Fruit fly (Drosophila melanogaster) whole organism, embryonic: ENCODE results near the gene CNPYb.

Experiments
- Awh ChIP-seq: fragments of 200-800 bp; sonication (Bioruptor generic); IDR thresholded peaks from 2 replicates; pipeline ENCODE4, ENCODE4 v1.3.6; 2022; ENCODE audit warnings: missing biosample characterization, missing genetic modification characterization
- CG10267 ChIP-seq: fragments of 200-800 bp; sonication (Bioruptor generic); optimal IDR thresholded peaks from 2 replicates; lab custom pipeline; 2018; ENCODE audit warnings: missing biosample characterization, mild to moderate bottlenecking, missing genetic modification characterization, moderate library complexity
- CG10321 ChIP-seq: fragments of 200-800 bp; sonication (Bioruptor generic); IDR thresholded peaks from 2 replicates; pipeline ENCODE4 v1.3.6; 2022; ENCODE audit warnings: missing biosample characterization, missing genetic modification characterization
- CG10431 ChIP-seq: fragments of 200-800 bp; sonication (Bioruptor generic); optimal IDR thresholded peaks from 3 replicates; lab custom pipeline; 2018; ENCODE audit warnings: missing biosample characterization, mild to moderate bottlenecking, missing genetic modification characterization
- CG12155 ChIP-seq: fragments of 200-800 bp; sonication (Bioruptor generic); optimal IDR thresholded peaks from 3 replicates; lab custom pipeline; 2016; ENCODE audit warnings: missing biosample characterization, missing genetic modification characterization
- CG14014 ChIP-seq: fragments of 200-800 bp; sonication (Bioruptor generic); IDR thresholded peaks from 2 replicates; pipeline ENCODE4 v1.3.6; 2022; ENCODE audit warnings: missing biosample characterization, missing genetic modification characterization
- CG14441 ChIP-seq: fragments of 200-800 bp; sonication (Bioruptor generic); IDR thresholded peaks from 2 replicates; pipeline ENCODE4 v1.3.6; 2022; ENCODE audit warnings: missing biosample characterization, missing genetic modification characterization
- CG15011 ChIP-seq: fragments of 200-800 bp; sonication (Bioruptor generic); optimal IDR thresholded peaks from 3 replicates; lab custom pipeline; 2018; ENCODE audit warnings: missing biosample characterization, mild to moderate bottlenecking, missing genetic modification characterization
- CG18011 ChIP-seq: fragments of 200-800 bp; sonication (Bioruptor generic); optimal IDR thresholded peaks from 2 replicates; lab custom pipeline; 2017; ENCODE audit warnings: missing biosample characterization, missing genetic modification characterization, mild to moderate bottlenecking, moderate library complexity, missing genotype
- CG18262 ChIP-seq: fragments of 200-800 bp; optimal IDR thresholded peaks from 3 replicates; lab custom pipeline; 2019; ENCODE audit warnings: missing biosample characterization, mild to moderate bottlenecking, missing genetic modification characterization, moderate library complexity
- CG18476 ChIP-seq: fragments of 200-800 bp; sonication (Bioruptor generic); optimal IDR thresholded peaks from 2 replicates; lab custom pipeline; 2016; ENCODE audit warnings: missing biosample characterization, mild to moderate bottlenecking, missing genetic modification characterization
- CG18619 ChIP-seq: fragments of 200-800 bp; sonication (Bioruptor generic); optimal IDR thresholded peaks from 3 replicates; lab custom pipeline; 2017; ENCODE audit warnings: missing biosample characterization, mild to moderate bottlenecking, missing genetic modification characterization
- CG3163 ChIP-seq: fragments of 200-800 bp; sonication (Bioruptor generic); optimal IDR thresholded peaks from 3 replicates; lab custom pipeline; 2016; ENCODE audit warnings: missing biosample characterization, missing genetic modification characterization
- CG3281 ChIP-seq: fragments of 200-800 bp; sonication (Bioruptor generic); optimal IDR thresholded peaks from 3 replicates; lab custom pipeline; 2017; ENCODE audit warnings: missing biosample characterization, mild to moderate bottlenecking, missing genetic modification characterization
- CG6654 ChIP-seq: fragments of 200-800 bp; sonication (Bioruptor generic); optimal IDR thresholded peaks from 2 replicates; lab custom pipeline; 2017; ENCODE audit warnings: missing biosample characterization, mild to moderate bottlenecking, missing genetic modification characterization
- CG7745 ChIP-seq: fragments of 200-800 bp; sonication (Bioruptor generic); optimal IDR thresholded peaks from 2 replicates; lab custom pipeline; 2018; ENCODE audit warnings: missing biosample characterization, mild to moderate bottlenecking, missing genetic modification characterization, moderate library complexity
- CG7786 ChIP-seq: fragments of 200-800 bp; sonication (Bioruptor generic); optimal IDR thresholded peaks from 2 replicates; lab custom pipeline; 2016; ENCODE audit warnings: missing biosample characterization, missing genetic modification characterization
- CG7928 ChIP-seq: fragments of 200-800 bp; sonication (Bioruptor generic); optimal IDR thresholded peaks from 2 replicates; lab custom pipeline; 2017; ENCODE audit warnings: missing biosample characterization, mild to moderate bottlenecking, missing genetic modification characterization
- CG7963 ChIP-seq: fragments of 200-800 bp; sonication (Bioruptor generic); IDR thresholded peaks from 3 replicates; pipeline ENCODE4 v1.3.6; 2022; ENCODE audit warnings: missing biosample characterization, missing genetic modification characterization; ENCODE audit not compliant: partially characterized antibody
- Dad ChIP-seq: fragments of 200-800 bp; sonication (Bioruptor generic); optimal IDR thresholded peaks from 3 replicates; lab custom pipeline; 2016; ENCODE audit warnings: missing biosample characterization, missing genetic modification characterization
- Eip74EF ChIP-seq, 2 experiments: fragments of 200-800 bp in 1 of 2; fragments of >200 bp in 1 of 2; sonication (Bioruptor generic) in 1 of 2; optimal IDR thresholded peaks; 2 replicates each; lab custom pipeline; 2017 to 2019; ENCODE audit warnings: missing biosample characterization in 2 of 2, missing genetic modification characterization in 2 of 2, mild to moderate bottlenecking in 1 of 2, moderate library complexity in 1 of 2
- Elba2 ChIP-seq: fragments of 200-800 bp; sonication (Bioruptor generic); optimal IDR thresholded peaks from 3 replicates; lab custom pipeline; 2016; ENCODE audit warnings: missing biosample characterization, missing genetic modification characterization
- HLH4C ChIP-seq: fragments of 200-800 bp; sonication (Bioruptor generic); IDR thresholded peaks from 3 replicates; pipeline ENCODE4 v1.3.6; 2022; ENCODE audit warnings: missing biosample characterization, missing genetic modification characterization; ENCODE audit not compliant: partially characterized antibody
- Hand ChIP-seq: fragments of 200-800 bp; sonication (Bioruptor generic); optimal IDR thresholded peaks from 2 replicates; lab custom pipeline; 2017; ENCODE audit warnings: mild to moderate bottlenecking, missing biosample characterization, missing genetic modification reagents, missing genetic modification characterization
- Jarid2 ChIP-seq: fragments of 200-800 bp; sonication (Bioruptor generic); optimal IDR thresholded peaks from 3 replicates; lab custom pipeline; 2017; ENCODE audit warnings: mild to moderate bottlenecking, missing biosample characterization, missing genetic modification reagents, missing genetic modification characterization
- Lim3 ChIP-seq: fragments of 200-800 bp; sonication (Bioruptor generic); IDR thresholded peaks from 2 replicates; pipeline ENCODE4 v1.3.6; 2022; ENCODE audit warnings: missing biosample characterization, missing genetic modification characterization
- Sox100B ChIP-seq: fragments of 200-800 bp; sonication (Bioruptor generic); optimal IDR thresholded peaks from 3 replicates; lab custom pipeline; 2018; ENCODE audit warnings: missing biosample characterization, mild to moderate bottlenecking, missing genetic modification characterization
- TFAM ChIP-seq: fragments of 200-800 bp; sonication (Bioruptor generic); optimal IDR thresholded peaks from 2 replicates; lab custom pipeline; 2017; ENCODE audit warnings: missing biosample characterization, missing genetic modification characterization, inconsistent platforms
- Xrp1 ChIP-seq: fragments of 200-800 bp; sonication (Bioruptor generic); IDR thresholded peaks from 2 replicates; pipeline ENCODE4 v1.3.6; 2022; ENCODE audit warnings: missing biosample characterization, missing genetic modification characterization
- ara ChIP-seq: fragments of 200-800 bp; sonication (Bioruptor generic); IDR thresholded peaks from 2 replicates; pipeline ENCODE4 v1.3.6; 2022; ENCODE audit warnings: missing biosample characterization, missing genetic modification characterization
- ato ChIP-seq: fragments of 200-800 bp; sonication (Bioruptor generic); IDR thresholded peaks from 2 replicates; pipeline ENCODE4 v1.3.6; 2022; ENCODE audit warnings: missing biosample characterization, missing genetic modification characterization; ENCODE audit not compliant: partially characterized antibody
- bab2 ChIP-seq: fragments of 200-800 bp; sonication (Bioruptor generic); optimal IDR thresholded peaks from 2 replicates; lab custom pipeline; 2016; ENCODE audit warnings: missing biosample characterization, missing genetic modification characterization
- bsh ChIP-seq, 2 experiments: fragments of 200-800 bp; sonication (Bioruptor generic); optimal IDR thresholded peaks; 2 replicates each; lab custom pipeline; 2017 to 2018; ENCODE audit warnings: mild to moderate bottlenecking in 2 of 2, missing biosample characterization in 2 of 2, missing genetic modification characterization in 2 of 2, moderate library complexity in 1 of 2
- chn ChIP-seq: fragments of 200-800 bp; sonication (Bioruptor generic); optimal IDR thresholded peaks from 2 replicates; lab custom pipeline; 2016; ENCODE audit warnings: missing biosample characterization, missing genetic modification characterization
- da ChIP-seq: fragments of 200-800 bp; sonication (Bioruptor generic); optimal IDR thresholded peaks from 2 replicates; lab custom pipeline; 2016; ENCODE audit warnings: missing biosample characterization, missing genetic modification characterization
- danr ChIP-seq: fragments of 200-800 bp; sonication (Bioruptor generic); IDR thresholded peaks from 2 replicates; pipeline ENCODE4 v1.3.6; 2022; ENCODE audit warnings: missing biosample characterization, missing genetic modification characterization
- gce ChIP-seq: fragments of 200-800 bp; sonication (Bioruptor generic); IDR thresholded peaks from 3 replicates; pipeline ENCODE4 v1.3.6; 2022; ENCODE audit warnings: missing biosample characterization, missing genetic modification characterization
- gt ChIP-seq: fragments of 200-800 bp; sonication (Bioruptor generic); IDR thresholded peaks from 2 replicates; pipeline ENCODE4 v1.3.6; 2022; ENCODE audit warnings: missing biosample characterization, missing genetic modification characterization
- hkb ChIP-seq, 2 experiments: fragments of 200-800 bp in 1 of 2; fragments of >200 bp in 1 of 2; sonication (Bioruptor generic) in 1 of 2; IDR thresholded peaks in 1 of 2; optimal IDR thresholded peaks in 1 of 2; 2 replicates each; pipeline versions ENCODE4 v1.3.6 to Lab custom; 2017 to 2022; ENCODE audit warnings: missing biosample characterization in 1 of 2, missing genetic modification characterization in 1 of 2
- mld ChIP-seq: fragments of 200-800 bp; sonication (Bioruptor generic); IDR thresholded peaks from 3 replicates; pipeline ENCODE4 v1.3.6; 2022; ENCODE audit warnings: missing biosample characterization, missing genetic modification characterization; ENCODE audit not compliant: partially characterized antibody
- nerfin-1 ChIP-seq: fragments of 200-800 bp; sonication (Bioruptor generic); optimal IDR thresholded peaks from 3 replicates; lab custom pipeline; 2019; ENCODE audit warnings: missing biosample characterization, mild to moderate bottlenecking, missing genetic modification characterization, moderate library complexity
- nerfin-2 ChIP-seq: fragments of 200-800 bp; sonication (Bioruptor generic); IDR thresholded peaks from 2 replicates; pipeline ENCODE4 v1.3.6; 2022; ENCODE audit warnings: missing biosample characterization, missing genetic modification characterization; ENCODE audit not compliant: partially characterized antibody
- pfk ChIP-seq: fragments of 200-800 bp; sonication (Bioruptor generic); optimal IDR thresholded peaks from 2 replicates; lab custom pipeline; 2018; ENCODE audit warnings: missing biosample characterization, mild to moderate bottlenecking, missing genetic modification characterization, moderate library complexity
- sna ChIP-seq: fragments of 200-800 bp; sonication (Bioruptor generic); IDR thresholded peaks from 2 replicates; pipeline ENCODE4 v1.3.6; 2022; ENCODE audit warnings: missing biosample characterization, missing genetic modification characterization; ENCODE audit not compliant: partially characterized antibody
- sob ChIP-seq: fragments of 200-800 bp; sonication (Bioruptor generic); IDR thresholded peaks from 2 replicates; pipeline ENCODE4 v1.3.6; 2022; ENCODE audit warnings: missing biosample characterization, missing genetic modification characterization
- sqz ChIP-seq: fragments of 200-800 bp; sonication (Bioruptor generic); optimal IDR thresholded peaks from 3 replicates; lab custom pipeline; 2018; ENCODE audit warnings: missing biosample characterization, mild to moderate bottlenecking, missing genetic modification characterization
- tin ChIP-seq: fragments of 200-800 bp; sonication (Bioruptor generic); optimal IDR thresholded peaks from 3 replicates; lab custom pipeline; 2016; ENCODE audit warnings: missing biosample characterization, missing genetic modification characterization
- tll ChIP-seq, 2 experiments: fragments of 200-800 bp in 1 of 2; fragments of >200 bp in 1 of 2; sonication (Bioruptor generic) in 1 of 2; optimal IDR thresholded peaks; 2 replicates each; lab custom pipeline; 2017 to 2019; ENCODE audit warnings: missing biosample characterization in 2 of 2, missing genetic modification characterization in 2 of 2, mild to moderate bottlenecking in 1 of 2, moderate library complexity in 1 of 2

CNPYb gene

dm6 chr3L:19071173-19071844, 24.7 kb downstream of the CNPYb start (continued):
- TF ChIP-seq bsh (GFP tag; optimal IDR thresholded peaks at IDR 0.05; lab: Kevin White, UChicago) (no peak), Sox100B (GFP tag; lab: Kevin White, UChicago) (no peak), Awh (GFP tag; lab: Robert Waterston, UW) (no peak), danr (GFP tag; lab: Robert Waterston, UW) (no peak), CG6654 (GFP tag; lab: Kevin White, UChicago) (no peak), Dad (GFP tag; lab: Kevin White, UChicago) (no peak), CG3163 (GFP tag; lab: Kevin White, UChicago) (no peak), tll (GFP tag; optimal IDR thresholded peaks at IDR 0.05; lab: Kevin White, UChicago) (no peak), ara (GFP tag; lab: Robert Waterston, UW) (no peak), sqz (GFP tag; lab: Kevin White, UChicago) (peak; percentile 80), CG7786 (no peak), CG7928 (GFP tag; lab: Kevin White, UChicago) (no peak), TFAM (GFP tag; lab: Kevin White, UChicago) (no peak), Jarid2 (peak; percentile 30), CG14441 (GFP tag; lab: Robert Waterston, UW) (no peak), tin (GFP tag; lab: Kevin White, UChicago) (no peak), CG3281 (GFP tag; lab: Kevin White, UChicago) (peak; percentile 53), CG12155 (GFP tag; lab: Kevin White, UChicago) (no peak), hkb (optimal IDR thresholded peaks at IDR 0.05; lab: Kevin White, UChicago) (no peak), hkb (GFP tag; IDR thresholded peaks at IDR 0.05; lab: Robert Waterston, UW) (0 out of 2 replicates have a peak, but pooled peaks have one; percentile 21), gt (GFP tag; lab: Robert Waterston, UW) (no peak), mld (GFP tag; lab: Robert Waterston, UW) (no peak), sna (GFP tag; lab: Robert Waterston, UW) (no peak), CG14014 (no peak), CG18011 (no peak), Xrp1 (peak; percentile 41; the same call in 1 of the 2 replicates), Lim3 (no peak), pfk (GFP tag; lab: Kevin White, UChicago) (no peak), Eip74EF (GFP tag; optimal IDR thresholded peaks at IDR 0.05; lab: Kevin White, UChicago) (peak in 1 of 2 experiments; percentile 45), CG10321 (no peak), sob (GFP tag; lab: Robert Waterston, UW) (0 out of 2 replicates have a peak, but pooled peaks have one; percentile 7), CG10267 (no peak), CG18476 (GFP tag; lab: Kevin White, UChicago) (no peak), CG18262 (tag; lab: Kevin White, UChicago) (peak; percentile 9), HLH4C (no peak), bab2 (GFP tag; lab: Kevin White, UChicago) (no peak), CG7963 (no peak), CG7745 (tag; lab: Kevin White, UChicago) (no peak), da (GFP tag; lab: Kevin White, UChicago) (no peak), Hand (no peak), chn (GFP tag; lab: Kevin White, UChicago) (no peak), CG18619 (GFP tag; lab: Kevin White, UChicago) (no peak), CG15011 (GFP tag; lab: Kevin White, UChicago) (no peak), CG10431 (GFP tag; lab: Kevin White, UChicago) (no peak), gce (peak; percentile 8; the same call in 1 of the 3 replicates), nerfin-1 (no peak), nerfin-2 (GFP tag; lab: Robert Waterston, UW) (no peak), Elba2 (GFP tag; lab: Kevin White, UChicago) (no peak), ato (no peak)
